Worm (Caenorhabditis elegans): Measurements from ENCODE around the gene pup-2.

ce11 chrIII:5136033-5136597, 49.6 kb upstream of the pup-2 start, which contains the start of gene tbx-2:
- TF ChIP-seq mdl-1 (tag; optimal IDR thresholded peaks at IDR 0.05): no peak
- no peak for TF ChIP-seq ZK546.5 (tag; optimal IDR thresholded peaks at IDR 0.05)
- TF ChIP-seq unc-62 (GFP tag; optimal IDR thresholded peaks at IDR 0.05): no peak

Data from whole organism, L2 larva.